Fruit fly (Drosophila melanogaster): ENCODE results near the gene SLIRP1.

Gene SLIRP1

dm6 chrX:21285001-21285400 lies 34.1 kb downstream of the SLIRP1 start, which contains the start of gene CG1494:
CG1494 (plus strand) TSS chrX:21285301.
- TF ChIP-seq h (GFP tag; optimal IDR thresholded peaks at IDR 0.05) (no peak), OdsH (GFP tag; optimal IDR thresholded peaks at IDR 0.05) (no peak), brk (GFP tag; optimal IDR thresholded peaks at IDR 0.05) (no peak), dl (GFP tag; optimal IDR thresholded peaks at IDR 0.05; ENCODE audit: insufficient read depth in 1 of 2, partially characterized antibody in 2 of 2) (no peak), dsf (GFP tag; optimal IDR thresholded peaks at IDR 0.05; ENCODE audit: borderline replicate concordance) (no peak)

DNA sequence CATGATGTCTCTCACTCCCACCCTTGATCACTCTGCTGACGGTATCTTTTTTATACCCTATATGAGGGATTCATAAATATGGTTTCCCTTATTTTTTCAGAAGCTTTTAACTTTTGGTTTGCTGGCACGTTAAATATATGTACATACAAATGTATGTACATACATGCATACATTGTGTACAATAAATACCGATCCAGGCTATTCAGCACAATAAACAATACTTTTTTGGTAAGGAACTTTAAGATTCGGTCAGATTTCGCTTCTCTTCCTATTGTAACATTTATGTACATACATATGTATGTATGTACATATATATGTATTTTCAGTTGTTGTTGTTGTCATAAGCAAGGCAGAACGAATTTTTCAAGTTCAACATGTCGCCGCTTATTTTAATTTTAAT lies 37.1 kb downstream of the SLIRP1 start:
- TF ChIP-seq OdsH (GFP tag; optimal IDR thresholded peaks at IDR 0.05) = no peak
- no peak for TF ChIP-seq Hr78 (GFP tag; optimal IDR thresholded peaks at IDR 0.05)
- no peak for TF ChIP-seq Sp1 (GFP tag; optimal IDR thresholded peaks at IDR 0.05)
- TF ChIP-seq rgr (GFP tag; optimal IDR thresholded peaks at IDR 0.05) = no peak
- no peak for TF ChIP-seq pan (optimal IDR thresholded peaks at IDR 0.05)
- TF ChIP-seq brk (GFP tag; optimal IDR thresholded peaks at IDR 0.05) = no peak
- TF ChIP-seq Mio (GFP tag; optimal IDR thresholded peaks at IDR 0.05) = no peak
- TF ChIP-seq dmrt93B (GFP tag; optimal IDR thresholded peaks at IDR 0.05) = no peak
- no peak for TF ChIP-seq Myc (optimal IDR thresholded peaks at IDR 0.05)
- TF ChIP-seq fru (GFP tag; optimal IDR thresholded peaks at IDR 0.05) = no peak
- no peak for TF ChIP-seq usp (GFP tag; optimal IDR thresholded peaks at IDR 0.05)
- no peak for TF ChIP-seq HLH106 (tag; optimal IDR thresholded peaks at IDR 0.05)
- no peak for TF ChIP-seq N (GFP tag; optimal IDR thresholded peaks at IDR 0.05)
- TF ChIP-seq tai (GFP tag; optimal IDR thresholded peaks at IDR 0.05) = no peak
- TF ChIP-seq Hr83 (GFP tag; optimal IDR thresholded peaks at IDR 0.05; ENCODE audit: poor library complexity, severe bottlenecking) = no peak

dm6 chrX:21281039-21281911 lies 37.8 kb downstream of the SLIRP1 start, which contains the start of gene Mnr:
Mnr (minus strand) TSS chrX:21281171.
- TF ChIP-seq fru (GFP tag; optimal IDR thresholded peaks at IDR 0.05) (no peak), dl (GFP tag; optimal IDR thresholded peaks at IDR 0.05; ENCODE audit: insufficient read depth in 1 of 2, partially characterized antibody in 2 of 2) (no peak), Myc (optimal IDR thresholded peaks at IDR 0.05) (no peak), Dif (GFP tag; optimal IDR thresholded peaks at IDR 0.05; ENCODE audit: partially characterized antibody) (peak; percentile 48), Abd-B (GFP tag; optimal IDR thresholded peaks at IDR 0.05) (no peak), dmrt93B (GFP tag; optimal IDR thresholded peaks at IDR 0.05) (peak; percentile 27), GATAd (GFP tag; optimal IDR thresholded peaks at IDR 0.05) (no peak), N (GFP tag; optimal IDR thresholded peaks at IDR 0.05) (no peak), Mio (GFP tag; optimal IDR thresholded peaks at IDR 0.05) (no peak), Hnf4 (GFP tag; optimal IDR thresholded peaks at IDR 0.05) (peak; percentile 49), pan (optimal IDR thresholded peaks at IDR 0.05) (peak; percentile 75), Dfd (GFP tag; optimal IDR thresholded peaks at IDR 0.05) (no peak), jim (GFP tag; optimal IDR thresholded peaks at IDR 0.05) (peak; percentile 6), psq (GFP tag; optimal IDR thresholded peaks at IDR 0.05) (peak; percentile 10), br (GFP tag; optimal IDR thresholded peaks at IDR 0.05) (no peak), Vsx2 (GFP tag; optimal IDR thresholded peaks at IDR 0.05; ENCODE audit: partially characterized antibody) (no peak), Hr78 (GFP tag; optimal IDR thresholded peaks at IDR 0.05) (no peak), Jra (GFP tag; optimal IDR thresholded peaks at IDR 0.05) (no peak), foxo (GFP tag; optimal IDR thresholded peaks at IDR 0.05) (peak in 1 of 2 experiments; percentile 16), CrebA (GFP tag; optimal IDR thresholded peaks at IDR 0.05; ENCODE audit: borderline replicate concordance) (peak; percentile 82), Hr83 (GFP tag; optimal IDR thresholded peaks at IDR 0.05; ENCODE audit: poor library complexity, severe bottlenecking) (no peak), dsf (GFP tag; optimal IDR thresholded peaks at IDR 0.05; ENCODE audit: borderline replicate concordance) (no peak), usp (GFP tag; optimal IDR thresholded peaks at IDR 0.05) (no peak), CG9705 (GFP tag; optimal IDR thresholded peaks at IDR 0.05) (no peak), CG32264 (GFP tag; optimal IDR thresholded peaks at IDR 0.05) (no peak), Sp1 (GFP tag; optimal IDR thresholded peaks at IDR 0.05) (no peak), woc (GFP tag; optimal IDR thresholded peaks at IDR 0.05) (peak; percentile 54), HLH106 (tag; optimal IDR thresholded peaks at IDR 0.05) (peak; percentile 12), OdsH (GFP tag; optimal IDR thresholded peaks at IDR 0.05) (peak; percentile 9), tai (GFP tag; optimal IDR thresholded peaks at IDR 0.05) (no peak), rgr (GFP tag; optimal IDR thresholded peaks at IDR 0.05) (peak; percentile 15), Rel (GFP tag; optimal IDR thresholded peaks at IDR 0.05) (no peak), Rel (tag; optimal IDR thresholded peaks at IDR 0.05) (peak; percentile 74), h (GFP tag; optimal IDR thresholded peaks at IDR 0.05) (peak; percentile 25)

Data from whole organism, wandering third instar larva.